Worm (Caenorhabditis elegans): ENCODE data around the gene Y41D4A.3.

ce11 chrIV:1761553-1761952 is 8.0 kb downstream of the Y41D4A.3 start, which contains the start of gene Y41D4A.7:
- TF ChIP-seq nhr-28 (tag; optimal IDR thresholded peaks at IDR 0.05) (no peak), pha-4 (tag; optimal IDR thresholded peaks at IDR 0.05) (no peak), R02D3.7 (tag; optimal IDR thresholded peaks at IDR 0.05) (no peak), unc-62 (GFP tag; optimal IDR thresholded peaks at IDR 0.05) (no peak), egl-27 (tag; optimal IDR thresholded peaks at IDR 0.05) (no peak), fkh-10 (GFP tag; optimal IDR thresholded peaks at IDR 0.05) (no peak)

All from whole organism, L3 larva.